Worm (Caenorhabditis elegans): ENCODE results near the gene F48F7.3.

- TF ChIP-seq dao-5 (tag; optimal IDR thresholded peaks at IDR 0.05) (no peak), him-1 (tag; optimal IDR thresholded peaks at IDR 0.05) (no peak)
These were observed 40.2 kb downstream of the F48F7.3 start for ce11 chrX:14003538-14003937.

All from whole organism, L4/young adult.